Fruit fly (Drosophila melanogaster) whole organism, embryonic: Measurements from ENCODE around the gene CG9044.

Experiments
- Adf1 ChIP-seq: fragments of 200-800 bp; sonication (Bioruptor generic); IDR thresholded peaks from 2 replicates; pipeline ENCODE4 v1.3.6; 2022; ENCODE audit warnings: missing biosample characterization, missing genetic modification characterization
- CG1024 ChIP-seq: fragments of 200-800 bp; sonication (Bioruptor generic); IDR thresholded peaks from 2 replicates; pipeline ENCODE4 v1.3.6; 2022; ENCODE audit warnings: missing biosample characterization, missing genetic modification characterization
- CG11398 ChIP-seq: fragments of 200-800 bp; sonication (Bioruptor generic); optimal IDR thresholded peaks from 2 replicates; lab custom pipeline; 2016; ENCODE audit warnings: missing biosample characterization, missing genetic modification characterization
- CG1233 ChIP-seq: fragments of 200-800 bp; sonication (Bioruptor generic); optimal IDR thresholded peaks from 4 replicates; lab custom pipeline; 2018; ENCODE audit warnings: missing biosample characterization, mild to moderate bottlenecking, missing genetic modification characterization
- CG12391 ChIP-seq: fragments of 200-800 bp; sonication (Bioruptor generic); optimal IDR thresholded peaks from 3 replicates; lab custom pipeline; 2018; ENCODE audit warnings: missing biosample characterization, mild to moderate bottlenecking, missing genetic modification characterization, moderate library complexity
- CG14710 ChIP-seq: fragments of 200-800 bp; sonication (Bioruptor generic); optimal IDR thresholded peaks from 3 replicates; lab custom pipeline; 2019; ENCODE audit warnings: missing biosample characterization, mild to moderate bottlenecking, missing genetic modification characterization, moderate library complexity
- CG15514 ChIP-seq: fragments of 200-800 bp; sonication (Bioruptor generic); optimal IDR thresholded peaks from 3 replicates; lab custom pipeline; 2017; ENCODE audit warnings: missing biosample characterization, missing genetic modification characterization, mild to moderate bottlenecking, moderate library complexity, missing genetic modification reagents
- CG17912 ChIP-seq: fragments of 200-800 bp; sonication (Bioruptor generic); optimal IDR thresholded peaks from 2 replicates; lab custom pipeline; 2018; ENCODE audit warnings: missing biosample characterization, mild to moderate bottlenecking, missing genetic modification characterization
- CG18262 ChIP-seq: fragments of 200-800 bp; optimal IDR thresholded peaks from 3 replicates; lab custom pipeline; 2019; ENCODE audit warnings: missing biosample characterization, mild to moderate bottlenecking, missing genetic modification characterization, moderate library complexity
- CG2129 ChIP-seq: fragments of 200-800 bp; sonication (Bioruptor generic); IDR thresholded peaks from 2 replicates; pipeline ENCODE4 v1.3.6; 2022; ENCODE audit warnings: missing biosample characterization, missing genetic modification characterization; ENCODE audit not compliant: partially characterized antibody
- CG3065 ChIP-seq: fragments of 200-800 bp; sonication (Bioruptor generic); optimal IDR thresholded peaks from 2 replicates; lab custom pipeline; 2016; ENCODE audit warnings: missing biosample characterization, missing genetic modification characterization
- CG31224 ChIP-seq: fragments of 200-800 bp; sonication (Bioruptor generic); IDR thresholded peaks from 2 replicates; pipeline ENCODE4 v1.3.6; 2022; ENCODE audit warnings: missing biosample characterization, missing genetic modification characterization
- CG6683 ChIP-seq: fragments of 200-800 bp; sonication (Bioruptor generic); optimal IDR thresholded peaks from 2 replicates; lab custom pipeline; 2017; ENCODE audit warnings: missing biosample characterization, mild to moderate bottlenecking, missing genetic modification characterization, missing genetic modification reagents
- CG6813 ChIP-seq: fragments of 200-800 bp; sonication (Bioruptor generic); optimal IDR thresholded peaks from 2 replicates; lab custom pipeline; 2017; ENCODE audit warnings: missing biosample characterization, missing genetic modification characterization, mild to moderate bottlenecking, moderate library complexity, missing genetic modification reagents
- Camta ChIP-seq: fragments of 200-800 bp; sonication (Bioruptor generic); optimal IDR thresholded peaks from 2 replicates; lab custom pipeline; 2016; ENCODE audit warnings: missing biosample characterization, missing genetic modification characterization
- Dp ChIP-seq: fragments of 200-800 bp; sonication (Bioruptor generic); optimal IDR thresholded peaks from 2 replicates; lab custom pipeline; 2018; ENCODE audit warnings: missing biosample characterization, mild to moderate bottlenecking, missing genetic modification characterization, moderate library complexity
- Ets97D ChIP-seq: fragments of 200-800 bp; sonication (Bioruptor generic); optimal IDR thresholded peaks from 3 replicates; lab custom pipeline; 2016; ENCODE audit warnings: missing biosample characterization, missing genetic modification characterization
- H15 ChIP-seq: fragments of 200-800 bp; sonication (Bioruptor generic); IDR thresholded peaks from 3 replicates; pipeline ENCODE4 v1.3.6; 2022; ENCODE audit warnings: missing biosample characterization, missing genetic modification characterization
- HLH3B ChIP-seq: fragments of 200-800 bp; sonication (Bioruptor generic); IDR thresholded peaks from 2 replicates; pipeline ENCODE4 v1.3.6; 2022; ENCODE audit warnings: missing biosample characterization, missing genetic modification characterization
- Hand ChIP-seq: fragments of 200-800 bp; sonication (Bioruptor generic); optimal IDR thresholded peaks from 2 replicates; lab custom pipeline; 2017; ENCODE audit warnings: mild to moderate bottlenecking, missing biosample characterization, missing genetic modification reagents, missing genetic modification characterization
- Hey ChIP-seq: fragments of 200-800 bp; sonication (Bioruptor generic); optimal IDR thresholded peaks from 3 replicates; lab custom pipeline; 2018; ENCODE audit warnings: missing biosample characterization, mild to moderate bottlenecking, missing genetic modification characterization
- Hr3 ChIP-seq: fragments of 200-800 bp; sonication (Bioruptor generic); optimal IDR thresholded peaks from 3 replicates; lab custom pipeline; 2016; ENCODE audit warnings: missing biosample characterization, missing genetic modification characterization
- Nf-YB ChIP-seq: fragments of 200-800 bp; sonication (Bioruptor generic); optimal IDR thresholded peaks from 3 replicates; lab custom pipeline; 2019; ENCODE audit warnings: missing biosample characterization, mild to moderate bottlenecking, missing genetic modification characterization, moderate library complexity
- NfI ChIP-seq: fragments of 200-800 bp; sonication (Bioruptor generic); optimal IDR thresholded peaks from 3 replicates; lab custom pipeline; 2018; ENCODE audit warnings: missing biosample characterization, mild to moderate bottlenecking, missing genetic modification characterization, moderate library complexity
- Sox102F ChIP-seq: fragments of 200-800 bp; sonication (Bioruptor generic); optimal IDR thresholded peaks from 2 replicates; lab custom pipeline; 2018; ENCODE audit warnings: missing biosample characterization, mild to moderate bottlenecking, missing genetic modification characterization, moderate library complexity
- Trl ChIP-seq, 3 experiments: fragments of >200 bp in 2 of 3; fragments of 200-800 bp in 1 of 3; sonication (Bioruptor generic) in 1 of 3; optimal IDR thresholded peaks; 2 replicates in 1 of 3; 3 replicates in 2 of 3; lab custom pipeline; 2016 to 2017; ENCODE audit warnings: missing biosample characterization in 1 of 3, missing genetic modification characterization in 1 of 3
- amos ChIP-seq: fragments of 200-800 bp; sonication (Bioruptor generic); IDR thresholded peaks from 2 replicates; pipeline ENCODE4 v1.3.6; 2022; ENCODE audit warnings: missing biosample characterization, missing genetic modification characterization; ENCODE audit not compliant: partially characterized antibody
- bsh ChIP-seq, 2 experiments: fragments of 200-800 bp; sonication (Bioruptor generic); optimal IDR thresholded peaks; 2 replicates each; lab custom pipeline; 2017 to 2018; ENCODE audit warnings: mild to moderate bottlenecking in 2 of 2, missing biosample characterization in 2 of 2, missing genetic modification characterization in 2 of 2, moderate library complexity in 1 of 2
- dan ChIP-seq: fragments of 200-800 bp; sonication (Bioruptor generic); IDR thresholded peaks from 2 replicates; pipeline ENCODE4 v1.3.6; 2022; ENCODE audit warnings: missing biosample characterization, missing genetic modification characterization
- hb ChIP-seq: fragments of 200-800 bp; sonication (Bioruptor generic); IDR thresholded peaks from 3 replicates; pipeline ENCODE4 v1.3.6; 2022; ENCODE audit warnings: missing biosample characterization, missing genetic modification characterization; ENCODE audit not compliant: partially characterized antibody
- ind ChIP-seq: fragments of 200-800 bp; sonication (Bioruptor generic); optimal IDR thresholded peaks from 3 replicates; lab custom pipeline; 2016; ENCODE audit warnings: missing biosample characterization, missing genetic modification characterization
- kah ChIP-seq: fragments of 200-800 bp; sonication (Bioruptor generic); optimal IDR thresholded peaks from 2 replicates; lab custom pipeline; 2018; ENCODE audit warnings: missing biosample characterization, mild to moderate bottlenecking, missing genetic modification characterization
- lab ChIP-seq: fragments of 200-800 bp; sonication (Bioruptor generic); optimal IDR thresholded peaks from 3 replicates; lab custom pipeline; 2017; ENCODE audit warnings: missing biosample characterization, missing genetic modification characterization, mild to moderate bottlenecking, moderate library complexity, missing genetic modification reagents
- lola ChIP-seq, 3 experiments: fragments of >200 bp in 2 of 3; fragments of 200-800 bp in 1 of 3; sonication (Bioruptor generic) in 1 of 3; optimal IDR thresholded peaks; 2 replicates each; lab custom pipeline; 2017 to 2019; ENCODE audit warnings: missing biosample characterization in 3 of 3, missing genetic modification characterization in 3 of 3, mild to moderate bottlenecking in 1 of 3, moderate library complexity in 1 of 3
- nau ChIP-seq: fragments of 200-800 bp; sonication (Bioruptor generic); optimal IDR thresholded peaks from 3 replicates; lab custom pipeline; 2017; ENCODE audit warnings: missing biosample characterization, mild to moderate bottlenecking, missing genetic modification characterization, missing genetic modification reagents
- pan ChIP-seq, 4 experiments: fragments of >200 bp in 3 of 4; fragments of 200-800 bp in 1 of 4; sonication (Bioruptor generic) in 1 of 4; optimal IDR thresholded peaks in 3 of 4; IDR thresholded peaks in 1 of 4; 2 replicates each; pipeline versions ENCODE4 v1.3.6 to Lab custom; 2017 to 2022; ENCODE audit warnings: missing biosample characterization in 2 of 4, missing genetic modification characterization in 2 of 4, mixed read lengths in 1 of 4
- pho ChIP-seq: fragments of 200-800 bp; sonication (Bioruptor generic); optimal IDR thresholded peaks from 2 replicates; lab custom pipeline; 2016; ENCODE audit warnings: missing biosample characterization, missing genetic modification characterization
- pnt ChIP-seq: fragments of 200-800 bp; sonication (Bioruptor generic); optimal IDR thresholded peaks from 3 replicates; lab custom pipeline; 2016; ENCODE audit warnings: missing biosample characterization, missing genetic modification characterization
- psq ChIP-seq: fragments of 200-800 bp; sonication (Bioruptor generic); optimal IDR thresholded peaks from 2 replicates; lab custom pipeline; 2017; ENCODE audit warnings: missing biosample characterization, missing genetic modification characterization
- repo ChIP-seq: fragments of 200-800 bp; sonication (Bioruptor generic); optimal IDR thresholded peaks from 2 replicates; lab custom pipeline; 2016; ENCODE audit warnings: missing biosample characterization, missing genetic modification characterization
- row ChIP-seq: fragments of 200-800 bp; sonication (Bioruptor generic); IDR thresholded peaks from 3 replicates; pipeline ENCODE4 v1.3.6; 2022; ENCODE audit warnings: missing biosample characterization, missing genetic modification characterization
- run ChIP-seq: fragments of 200-800 bp; sonication (Bioruptor generic); optimal IDR thresholded peaks from 3 replicates; lab custom pipeline; 2018; ENCODE audit warnings: missing biosample characterization, mild to moderate bottlenecking, missing genetic modification characterization
- sqz ChIP-seq: fragments of 200-800 bp; sonication (Bioruptor generic); optimal IDR thresholded peaks from 3 replicates; lab custom pipeline; 2018; ENCODE audit warnings: missing biosample characterization, mild to moderate bottlenecking, missing genetic modification characterization
- stwl ChIP-seq: fragments of 200-800 bp; sonication (Bioruptor generic); optimal IDR thresholded peaks from 3 replicates; lab custom pipeline; 2018; ENCODE audit warnings: missing biosample characterization, mild to moderate bottlenecking, missing genetic modification characterization, moderate library complexity
- sug ChIP-seq: fragments of 200-800 bp; optimal IDR thresholded peaks from 2 replicates; lab custom pipeline; 2019; ENCODE audit warnings: missing biosample characterization, mild to moderate bottlenecking, missing genetic modification characterization, moderate library complexity
- trem ChIP-seq: fragments of 200-800 bp; optimal IDR thresholded peaks from 3 replicates; lab custom pipeline; 2019; ENCODE audit warnings: missing biosample characterization, mild to moderate bottlenecking, missing genetic modification characterization, moderate library complexity
- tup ChIP-seq: fragments of 200-800 bp; sonication (Bioruptor generic); optimal IDR thresholded peaks from 2 replicates; lab custom pipeline; 2016; ENCODE audit warnings: missing biosample characterization, mild to moderate bottlenecking, missing genetic modification characterization, moderate library complexity
- zf30C ChIP-seq: fragments of 200-800 bp; sonication (Bioruptor generic); optimal IDR thresholded peaks from 3 replicates; lab custom pipeline; 2018; ENCODE audit warnings: missing biosample characterization, mild to moderate bottlenecking, missing genetic modification characterization

The CG9044 gene

dm6 chr2L:5999247-5999646 lies 50.0 kb downstream of the CG9044 start, which contains the start of gene Kdm5 (continued):
- TF ChIP-seq hb (GFP tag; lab: Robert Waterston, UW) (no peak), CG31224 (GFP tag; lab: Robert Waterston, UW) (peak; percentile 14; the same call in 1 of the 2 replicates), dan (GFP tag; lab: Robert Waterston, UW) (no peak), zf30C (GFP tag; lab: Kevin White, UChicago) (no peak), CG14710 (tag; lab: Kevin White, UChicago) (peak; percentile 46), Ets97D (GFP tag; lab: Kevin White, UChicago) (peak; percentile 86), Camta (GFP tag; lab: Kevin White, UChicago) (no peak), sqz (GFP tag; lab: Kevin White, UChicago) (peak; percentile 3), HLH3B (GFP tag; lab: Robert Waterston, UW) (0 out of 2 replicates have a peak, but pooled peaks have one; percentile 28), NfI (GFP tag; lab: Kevin White, UChicago) (no peak), Trl (optimal IDR thresholded peaks at IDR 0.05; lab: Kevin White, UChicago) (no peak), Trl (GFP tag; optimal IDR thresholded peaks at IDR 0.05; lab: Kevin White, UChicago) (no peak), pho (peak; percentile 42), stwl (tag; lab: Kevin White, UChicago) (peak; percentile 71), repo (GFP tag; lab: Kevin White, UChicago) (peak; percentile 1), nau (GFP tag; lab: Kevin White, UChicago) (no peak), CG12391 (tag; lab: Kevin White, UChicago) (peak; percentile 9), Hand (GFP tag; lab: Kevin White, UChicago) (no peak), CG6683 (GFP tag; lab: Kevin White, UChicago) (no peak), psq (GFP tag; lab: Kevin White, UChicago) (no peak), Sox102F (GFP tag; lab: Kevin White, UChicago) (no peak), bsh (GFP tag; optimal IDR thresholded peaks at IDR 0.05; lab: Kevin White, UChicago) (no peak), trem (tag; lab: Kevin White, UChicago) (peak; percentile 35), kah (no peak), CG1233 (GFP tag; lab: Kevin White, UChicago) (no peak), row (GFP tag; lab: Robert Waterston, UW) (peak; percentile 44), CG18262 (tag; lab: Kevin White, UChicago) (peak; percentile 8), Hr3 (GFP tag; lab: Kevin White, UChicago) (peak; percentile 24), CG15514 (GFP tag; lab: Kevin White, UChicago) (peak; percentile 69), CG17912 (GFP tag; lab: Kevin White, UChicago) (no peak), Hey (tag; lab: Kevin White, UChicago) (no peak), CG2129 (GFP tag; lab: Robert Waterston, UW) (no peak), CG1024 (GFP tag; lab: Robert Waterston, UW) (no peak), Dp (peak; percentile 60), CG3065 (GFP tag; lab: Kevin White, UChicago) (no peak), CG11398 (GFP tag; lab: Kevin White, UChicago) (peak; percentile 6), pnt (no peak), amos (GFP tag; lab: Robert Waterston, UW) (peak; percentile 34; the same call in 1 of the 2 replicates), Adf1 (GFP tag; lab: Robert Waterston, UW) (0 out of 2 replicates have a peak, but pooled peaks have one; percentile 27), lab (GFP tag; lab: Kevin White, UChicago) (peak; percentile 64), CG6813 (GFP tag; lab: Kevin White, UChicago) (peak; percentile 39), lola (GFP tag; optimal IDR thresholded peaks at IDR 0.05; lab: Kevin White, UChicago) (no peak), H15 (GFP tag; lab: Robert Waterston, UW) (no peak), run (no peak), sug (tag; lab: Kevin White, UChicago) (peak; percentile 99), Nf-YB (GFP tag; lab: Kevin White, UChicago) (peak; percentile 54), pan (optimal IDR thresholded peaks at IDR 0.05; lab: Kevin White, UChicago) (no peak), pan (GFP tag; optimal IDR thresholded peaks at IDR 0.05 in 1 of 2, IDR thresholded peaks at IDR 0.05 in 1 of 2) (peak in 1 of 2 experiments; percentile 49), tup (GFP tag; lab: Kevin White, UChicago) (no peak), ind (GFP tag; lab: Kevin White, UChicago) (no peak)
